Worm (Caenorhabditis elegans): Measurements from ENCODE around the gene nhr-149.
A peak's percentile ranks its signal among the peaks of the same experiment; 100 is the strongest.

nhr-149 gene

ce11 chrV:7369578-7369977 is 20.1 kb upstream of the nhr-149 start, which contains the start of gene srj-14:
TSS of gene srj-14 (plus strand) at chrV:7369708.
- TF ChIP-seq lin-35 (GFP tag; optimal IDR thresholded peaks at IDR 0.05) (no peak), chd-7 (tag; optimal IDR thresholded peaks at IDR 0.05) (no peak), F33H1.4 (GFP tag; IDR thresholded peaks at IDR 0.05) (no peak), tbx-9 (tag; optimal IDR thresholded peaks at IDR 0.05; ENCODE audit: borderline replicate concordance) (no peak)

DNA sequence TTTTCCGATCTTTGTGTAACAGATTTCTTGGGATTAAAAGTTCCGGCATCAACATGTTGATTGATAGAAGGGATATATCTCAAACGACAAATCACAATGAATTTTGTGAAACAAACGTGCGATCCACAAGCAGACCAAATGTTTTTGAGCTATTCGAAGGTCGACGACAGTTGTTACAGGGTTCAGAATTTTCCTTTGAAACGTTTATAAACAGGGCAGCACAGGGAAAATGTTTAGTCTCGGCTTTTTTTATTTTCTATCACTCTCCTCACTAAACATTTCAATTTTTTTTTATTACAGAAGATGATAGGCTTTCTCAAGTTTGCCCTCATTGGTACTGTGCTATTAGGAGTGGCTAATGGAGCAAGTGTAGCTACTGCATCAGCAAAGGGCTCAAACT is 15.5 kb upstream of the nhr-149 start, which contains the start of gene exc-13:
Gene exc-13 (plus strand): TSS at position 301 of the 400 bp plus-strand sequence.
- no peak for TF ChIP-seq B0336.3 (GFP tag; IDR thresholded peaks at IDR 0.05)
- TF ChIP-seq egl-18 (GFP tag; IDR thresholded peaks at IDR 0.05): no peak
- TF ChIP-seq B0035.1 (tag; optimal IDR thresholded peaks at IDR 0.05): no peak
- TF ChIP-seq lin-40 (tag; optimal IDR thresholded peaks at IDR 0.05): no peak
- no peak for TF ChIP-seq F37B4.10 (GFP tag; IDR thresholded peaks at IDR 0.05)
- TF ChIP-seq lin-35 (GFP tag; optimal IDR thresholded peaks at IDR 0.05): no peak
- no peak for TF ChIP-seq mes-4 (tag; optimal IDR thresholded peaks at IDR 0.05)
- TF ChIP-seq dpff-1 (tag; optimal IDR thresholded peaks at IDR 0.05): no peak
- TF ChIP-seq tbx-9 (tag; optimal IDR thresholded peaks at IDR 0.05; ENCODE audit: borderline replicate concordance): no peak
- TF ChIP-seq zfh-2 (GFP tag; conservative IDR thresholded peaks at IDR 0.05): no peak
- TF ChIP-seq F52B5.7 (tag; optimal IDR thresholded peaks at IDR 0.05): no peak
- no peak for TF ChIP-seq ccch-3 (GFP tag; optimal IDR thresholded peaks at IDR 0.05)
- TF ChIP-seq lag-1 (GFP tag; IDR thresholded peaks at IDR 0.05): no peak
- TF ChIP-seq ceh-79 (tag; optimal IDR thresholded peaks at IDR 0.05): no peak
- TF ChIP-seq ceh-27 (GFP tag; optimal IDR thresholded peaks at IDR 0.05): no peak
- no peak for TF ChIP-seq Y53F4B.3 (GFP tag; IDR thresholded peaks at IDR 0.05)

ce11 chrV:7364059-7364458 is 14.6 kb upstream of the nhr-149 start, which contains the start of gene cyp-35A2:
TSS of gene cyp-35A2 (minus strand) at chrV:7364182.
- peak; percentile 59 for TF ChIP-seq nhr-80 (tag; optimal IDR thresholded peaks at IDR 0.05)
- TF ChIP-seq nfya-1 (tag; optimal IDR thresholded peaks at IDR 0.05; ENCODE audit: borderline replicate concordance, insufficient read depth): no peak

DNA sequence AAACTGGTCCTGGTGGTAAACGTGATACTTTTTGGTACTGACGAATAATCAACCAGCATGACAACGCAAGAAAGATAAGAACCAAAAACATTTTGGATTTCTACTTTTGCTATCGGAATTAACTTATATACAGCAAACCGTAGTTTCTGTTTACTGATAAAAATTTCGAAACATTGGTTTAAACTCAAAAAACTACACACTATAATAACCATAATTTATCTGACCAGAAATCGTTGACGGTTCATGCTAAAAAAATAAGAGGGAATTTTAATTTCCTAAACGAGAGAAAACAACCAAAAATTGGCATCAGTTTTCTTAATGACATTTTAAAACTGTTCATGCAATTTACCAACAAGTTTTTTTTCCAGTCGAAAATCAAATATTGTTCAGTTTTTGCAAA is 12.2 kb upstream of the nhr-149 start, which contains the start of gene cyp-35A1:
Gene cyp-35A1 (minus strand): TSS at position 101 of the 400 bp plus-strand sequence.
- TF ChIP-seq efl-1 (GFP tag; optimal IDR thresholded peaks at IDR 0.05) (no peak), ceh-100 (GFP tag; IDR thresholded peaks at IDR 0.05) (no peak), lin-26 (GFP tag; IDR thresholded peaks at IDR 0.05) (no peak), T07F8.4 (tag; optimal IDR thresholded peaks at IDR 0.05) (no peak), F23B12.7 (tag; optimal IDR thresholded peaks at IDR 0.05; ENCODE audit: insufficient read depth) (no peak)

- TF ChIP-seq lir-1 (GFP tag; conservative IDR thresholded peaks at IDR 0.05): no peak
- no peak for TF ChIP-seq ceh-27 (GFP tag; optimal IDR thresholded peaks at IDR 0.05)
- TF ChIP-seq nfya-2 (GFP tag; IDR thresholded peaks at IDR 0.05): no peak
- TF ChIP-seq bed-2 (GFP tag; IDR thresholded peaks at IDR 0.05): no peak
- TF ChIP-seq lin-35 (GFP tag; optimal IDR thresholded peaks at IDR 0.05): no peak
- no peak for TF ChIP-seq ekl-4 (GFP tag; IDR thresholded peaks at IDR 0.05)
These were observed 7.7 kb upstream of the nhr-149 start, which contains the start of gene C03G6.6 for ce11 chrV:7357132-7357531. TSS of gene C03G6.6 (plus strand) at chrV:7357432.

DNA sequence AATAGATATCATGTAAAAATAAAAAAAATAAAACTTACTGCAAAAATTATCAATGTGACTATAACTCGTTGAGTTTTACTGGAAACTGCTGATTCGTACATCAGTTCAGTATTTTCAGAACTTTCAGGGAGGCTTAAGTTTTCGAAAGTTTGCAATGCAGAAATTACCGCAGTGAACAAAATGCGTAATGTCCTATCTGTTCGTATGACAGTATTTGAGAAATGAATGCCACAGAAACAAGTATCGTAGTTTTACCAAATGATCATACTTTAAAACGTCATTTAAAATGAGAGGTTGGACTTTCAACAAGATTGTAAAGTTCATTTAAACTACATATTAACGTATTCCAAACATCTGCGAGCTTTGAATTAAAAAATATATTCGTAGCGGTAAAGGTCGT is 7.2 kb upstream of the nhr-149 start, which contains the start of gene C03G6.21:
Gene C03G6.21 (minus strand): TSS at position 101 of the 400 bp plus-strand sequence.
- TF ChIP-seq F55B11.4 (tag; optimal IDR thresholded peaks at IDR 0.05; ENCODE audit: borderline replicate concordance, insufficient read depth) (no peak), madf-10 (tag; optimal IDR thresholded peaks at IDR 0.05) (no peak), B0261.1 (tag; optimal IDR thresholded peaks at IDR 0.05) (no peak), aptf-3 (GFP tag; IDR thresholded peaks at IDR 0.05) (no peak), nhr-179 (tag; optimal IDR thresholded peaks at IDR 0.05) (no peak), mcd-1 (GFP tag; IDR thresholded peaks at IDR 0.05) (no peak), akir-1 (GFP tag; optimal IDR thresholded peaks at IDR 0.05) (no peak), lin-35 (GFP tag; optimal IDR thresholded peaks at IDR 0.05) (no peak), ceh-79 (tag; optimal IDR thresholded peaks at IDR 0.05) (no peak), ztf-18 (tag; optimal IDR thresholded peaks at IDR 0.05) (no peak), K12H6.12 (tag; optimal IDR thresholded peaks at IDR 0.05) (no peak), nfyb-1 (GFP tag; IDR thresholded peaks at IDR 0.05) (no peak), F10E7.11 (tag; optimal IDR thresholded peaks at IDR 0.05) (no peak)
